Fruit fly (Drosophila melanogaster): ENCODE data around the gene alt.

The alt gene

DNA sequence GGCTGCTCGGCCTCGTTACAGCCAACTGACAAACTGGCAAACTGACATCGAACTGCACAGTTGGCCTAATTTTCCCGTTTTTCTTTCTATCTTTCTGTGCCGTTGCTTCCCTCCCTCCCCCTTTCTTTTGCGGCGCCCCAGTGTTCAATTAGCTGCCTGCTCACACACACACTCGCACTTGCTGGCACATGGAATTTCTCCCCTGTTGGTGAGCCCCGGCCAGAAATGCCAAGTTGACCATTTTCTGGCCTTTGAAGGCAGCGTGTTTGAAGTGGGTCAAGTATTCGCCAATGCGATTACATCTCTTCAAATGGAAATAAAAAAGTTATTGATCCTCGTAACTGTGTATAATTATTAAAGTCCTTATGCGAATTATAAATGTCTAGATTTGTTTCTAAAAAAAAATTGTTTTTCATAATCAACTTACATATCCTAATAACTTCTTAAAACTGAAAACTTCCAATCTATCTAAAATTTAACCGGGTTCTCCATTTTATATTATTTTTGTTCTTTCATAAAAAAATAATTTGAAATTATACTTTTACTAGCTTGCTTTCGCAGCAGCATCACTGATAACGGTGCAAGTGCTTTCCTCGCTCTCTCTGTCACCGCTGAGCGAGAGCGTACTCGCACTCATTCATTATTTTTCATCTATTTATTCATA is 1.5 kb downstream of the alt start (continued):
- TF ChIP-seq CG7987 (GFP tag; optimal IDR thresholded peaks at IDR 0.05) (no peak), CG6765 (GFP tag; optimal IDR thresholded peaks at IDR 0.05) (no peak), ewg (GFP tag; optimal IDR thresholded peaks at IDR 0.05) (peak; percentile 16), cg (GFP tag; optimal IDR thresholded peaks at IDR 0.05) (peak; percentile 74), bab2 (GFP tag; optimal IDR thresholded peaks at IDR 0.05) (no peak), nom (GFP tag; optimal IDR thresholded peaks at IDR 0.05) (no peak), Dip3 (GFP tag; optimal IDR thresholded peaks at IDR 0.05) (peak; percentile 1), Fer3 (tag; optimal IDR thresholded peaks at IDR 0.05) (no peak), CG9727 (GFP tag; optimal IDR thresholded peaks at IDR 0.05) (peak; percentile 64), dysf (GFP tag; IDR thresholded peaks at IDR 0.05) (0 out of 3 replicates have a peak, but pooled peaks have one; percentile 43), Hr3 (GFP tag; optimal IDR thresholded peaks at IDR 0.05) (peak; percentile 53), CG10147 (GFP tag; optimal IDR thresholded peaks at IDR 0.05) (peak; percentile 40), Vsx1 (GFP tag; optimal IDR thresholded peaks at IDR 0.05) (peak; percentile 83), ken (GFP tag; IDR thresholded peaks at IDR 0.05) (no peak), Ada2b (GFP tag; IDR thresholded peaks at IDR 0.05) (0 out of 2 replicates have a peak, but pooled peaks have one; percentile 13), gcm (GFP tag; optimal IDR thresholded peaks at IDR 0.05) (peak; percentile 9), CG1792 (GFP tag; optimal IDR thresholded peaks at IDR 0.05) (no peak), CG14441 (GFP tag; IDR thresholded peaks at IDR 0.05) (no peak), CG31441 (GFP tag; IDR thresholded peaks at IDR 0.05) (no peak), HLH54F (GFP tag; optimal IDR thresholded peaks at IDR 0.05) (peak; percentile 5), mirr (GFP tag; optimal IDR thresholded peaks at IDR 0.05) (no peak), CG3838 (GFP tag; optimal IDR thresholded peaks at IDR 0.05) (no peak), CG13123 (GFP tag; optimal IDR thresholded peaks at IDR 0.05) (no peak), CG14014 (GFP tag; IDR thresholded peaks at IDR 0.05) (no peak), klu (GFP tag; IDR thresholded peaks at IDR 0.05) (no peak), zfh1 (GFP tag; IDR thresholded peaks at IDR 0.05) (no peak), Fer1 (GFP tag; optimal IDR thresholded peaks at IDR 0.05) (peak; percentile 23), CG34224 (GFP tag; IDR thresholded peaks at IDR 0.05; ENCODE audit: partially characterized antibody) (no peak), gsb-n (tag; optimal IDR thresholded peaks at IDR 0.05) (peak; percentile 30), Oli (tag; optimal IDR thresholded peaks at IDR 0.05) (peak; percentile 57), CG17361 (GFP tag; IDR thresholded peaks at IDR 0.05) (no peak), ase (GFP tag; IDR thresholded peaks at IDR 0.05) (no peak), mld (GFP tag; IDR thresholded peaks at IDR 0.05; ENCODE audit: partially characterized antibody) (no peak), eyg (GFP tag; optimal IDR thresholded peaks at IDR 0.05) (no peak), CG11456 (GFP tag; IDR thresholded peaks at IDR 0.05) (no peak), lola (GFP tag; optimal IDR thresholded peaks at IDR 0.05) (peak in 1 of 3 experiments; percentile 68), Ssrp (tag; optimal IDR thresholded peaks at IDR 0.05) (peak; percentile 63), chif (GFP tag; optimal IDR thresholded peaks at IDR 0.05) (peak in 1 of 2 experiments; percentile 10), wek (GFP tag; optimal IDR thresholded peaks at IDR 0.05) (no peak), zf30C (GFP tag; optimal IDR thresholded peaks at IDR 0.05) (no peak), sisA (GFP tag; IDR thresholded peaks at IDR 0.05) (no peak), crol (GFP tag; IDR thresholded peaks at IDR 0.05) (peak; percentile 66), lbe (GFP tag; optimal IDR thresholded peaks at IDR 0.05) (no peak), CG18619 (GFP tag; optimal IDR thresholded peaks at IDR 0.05) (peak; percentile 39), CG9609 (GFP tag; optimal IDR thresholded peaks at IDR 0.05) (peak; percentile 3), CG3726 (GFP tag; IDR thresholded peaks at IDR 0.05) (no peak), dmrt99B (tag; optimal IDR thresholded peaks at IDR 0.05) (peak; percentile 41), CG32532 (GFP tag; IDR thresholded peaks at IDR 0.05) (no peak), Dll (GFP tag; IDR thresholded peaks at IDR 0.05; ENCODE audit: partially characterized antibody) (no peak), dati (GFP tag; IDR thresholded peaks at IDR 0.05) (no peak)
